Fruit fly (Drosophila melanogaster): ENCODE results near the gene hng3.
A peak's percentile ranks its signal among the peaks of the same experiment; 100 is the strongest.

Gene hng3

dm6 chr3L:727874-728273 is 27.4 kb downstream of the hng3 start (continued):
- TF ChIP-seq CG11762 (GFP tag; optimal IDR thresholded peaks at IDR 0.05; ENCODE audit: insufficient read depth) = peak; percentile 26
- peak; percentile 54 for TF ChIP-seq Blimp-1 (GFP tag; optimal IDR thresholded peaks at IDR 0.05)
- no peak for TF ChIP-seq Gug (GFP tag; IDR thresholded peaks at IDR 0.05)
- TF ChIP-seq cyc (GFP tag; optimal IDR thresholded peaks at IDR 0.05) = peak; percentile 91
- TF ChIP-seq CG8319 (GFP tag; optimal IDR thresholded peaks at IDR 0.05) = peak; percentile 29
- TF ChIP-seq CG6854 (GFP tag; optimal IDR thresholded peaks at IDR 0.05) = peak; percentile 76
- peak; percentile 92 for TF ChIP-seq Met (GFP tag; optimal IDR thresholded peaks at IDR 0.05)
- peak; percentile 71 for TF ChIP-seq acj6 (GFP tag; optimal IDR thresholded peaks at IDR 0.05)
- TF ChIP-seq Smox (GFP tag; optimal IDR thresholded peaks at IDR 0.05) = peak; percentile 86
- no peak for TF ChIP-seq CG15336 (GFP tag; IDR thresholded peaks at IDR 0.05)
- TF ChIP-seq CG8632 (GFP tag; optimal IDR thresholded peaks at IDR 0.05) = peak; percentile 31
- TF ChIP-seq CG4318 (GFP tag; optimal IDR thresholded peaks at IDR 0.05) = no peak
- peak; percentile 66; the same call in 2 of the 3 replicates for TF ChIP-seq CG6163 (GFP tag; IDR thresholded peaks at IDR 0.05)
- peak; percentile 91 for TF ChIP-seq Hr39 (GFP tag; optimal IDR thresholded peaks at IDR 0.05)
- TF ChIP-seq svp (GFP tag) = peak; percentile 94
- no peak for TF ChIP-seq fkh (GFP tag; optimal IDR thresholded peaks at IDR 0.05)

- peak; percentile 59 for TF ChIP-seq Sox102F (GFP tag; optimal IDR thresholded peaks at IDR 0.05)
- TF ChIP-seq CG3919 (GFP tag; optimal IDR thresholded peaks at IDR 0.05) = peak; percentile 20
- TF ChIP-seq CG6854 (GFP tag; optimal IDR thresholded peaks at IDR 0.05) = no peak
- peak; percentile 65 for TF ChIP-seq esn (GFP tag; optimal IDR thresholded peaks at IDR 0.05)
- no peak for TF ChIP-seq Hr38 (GFP tag; optimal IDR thresholded peaks at IDR 0.05)
- TF ChIP-seq CG6808 (GFP tag; optimal IDR thresholded peaks at IDR 0.05) = no peak
- peak; percentile 17; the same call in 1 of the 3 replicates for TF ChIP-seq CG6163 (GFP tag; IDR thresholded peaks at IDR 0.05)
- no peak for TF ChIP-seq CG15336 (GFP tag; IDR thresholded peaks at IDR 0.05)
- no peak for TF ChIP-seq CG16779 (tag; optimal IDR thresholded peaks at IDR 0.05)
- no peak for TF ChIP-seq CG32006 (GFP tag; optimal IDR thresholded peaks at IDR 0.05)
- TF ChIP-seq fkh (GFP tag; optimal IDR thresholded peaks at IDR 0.05) = no peak
- peak; percentile 23 for TF ChIP-seq Sox14 (GFP tag; optimal IDR thresholded peaks at IDR 0.05)
- TF ChIP-seq OdsH (GFP tag; optimal IDR thresholded peaks at IDR 0.05) = peak; percentile 23
- peak; percentile 93 for TF ChIP-seq svp (GFP tag)
- TF ChIP-seq CG6792 (GFP tag; optimal IDR thresholded peaks at IDR 0.05) = peak; percentile 16
- TF ChIP-seq Eip75B (GFP tag; optimal IDR thresholded peaks at IDR 0.05) = peak; percentile 28
- TF ChIP-seq CG6276 (GFP tag; optimal IDR thresholded peaks at IDR 0.05) = no peak
- peak; percentile 31 for TF ChIP-seq pdm3 (GFP tag; optimal IDR thresholded peaks at IDR 0.05)
- TF ChIP-seq Blimp-1 (GFP tag; optimal IDR thresholded peaks at IDR 0.05) = peak; percentile 44
- peak; percentile 26 for TF ChIP-seq CG8319 (GFP tag; optimal IDR thresholded peaks at IDR 0.05)
- TF ChIP-seq CG4318 (GFP tag; optimal IDR thresholded peaks at IDR 0.05) = no peak
- no peak for TF ChIP-seq Gug (GFP tag; IDR thresholded peaks at IDR 0.05)
- TF ChIP-seq CG11762 (GFP tag; optimal IDR thresholded peaks at IDR 0.05; ENCODE audit: insufficient read depth) = no peak
- peak; percentile 42 for TF ChIP-seq acj6 (GFP tag; optimal IDR thresholded peaks at IDR 0.05)
- peak; percentile 65 for TF ChIP-seq lz (GFP tag; optimal IDR thresholded peaks at IDR 0.05)
- TF ChIP-seq CG1621 (tag; optimal IDR thresholded peaks at IDR 0.05) = no peak
- TF ChIP-seq Hr39 (GFP tag; optimal IDR thresholded peaks at IDR 0.05) = peak; percentile 61
- TF ChIP-seq Smox (GFP tag; optimal IDR thresholded peaks at IDR 0.05) = peak; percentile 57
- no peak for TF ChIP-seq achi (GFP tag; optimal IDR thresholded peaks at IDR 0.05)
- no peak for TF ChIP-seq CG8119 (GFP tag; IDR thresholded peaks at IDR 0.05)
- no peak for TF ChIP-seq salr (GFP tag; optimal IDR thresholded peaks at IDR 0.05)
- no peak for TF ChIP-seq eg (GFP tag; IDR thresholded peaks at IDR 0.05)
- no peak for TF ChIP-seq Sox15 (GFP tag; optimal IDR thresholded peaks at IDR 0.05)
- TF ChIP-seq vri (GFP tag; optimal IDR thresholded peaks at IDR 0.05) = no peak
- TF ChIP-seq CG8632 (GFP tag; optimal IDR thresholded peaks at IDR 0.05) = peak; percentile 5
- peak; percentile 83 for TF ChIP-seq Eip78C (GFP tag)
- no peak for TF ChIP-seq fd85E (GFP tag; optimal IDR thresholded peaks at IDR 0.05)
- peak; percentile 11 for TF ChIP-seq CG34406 (GFP tag; optimal IDR thresholded peaks at IDR 0.05)
- TF ChIP-seq Hr4 (GFP tag; optimal IDR thresholded peaks at IDR 0.05) = no peak
- peak; percentile 53 for TF ChIP-seq CG31627 (GFP tag; optimal IDR thresholded peaks at IDR 0.05)
- no peak for TF ChIP-seq ss (GFP tag; optimal IDR thresholded peaks at IDR 0.05)
- TF ChIP-seq Ets21C (GFP tag; optimal IDR thresholded peaks at IDR 0.05) = peak; percentile 32
- no peak for TF ChIP-seq fd59A (GFP tag; optimal IDR thresholded peaks at IDR 0.05)
- TF ChIP-seq Met (GFP tag; optimal IDR thresholded peaks at IDR 0.05) = peak; percentile 60
- peak; percentile 48 for TF ChIP-seq cyc (GFP tag; optimal IDR thresholded peaks at IDR 0.05)
- TF ChIP-seq spab (GFP tag; optimal IDR thresholded peaks at IDR 0.05) = no peak
- peak; percentile 54 for TF ChIP-seq topi (GFP tag; optimal IDR thresholded peaks at IDR 0.05)
- peak; percentile 20 for TF ChIP-seq CG10631 (GFP tag; optimal IDR thresholded peaks at IDR 0.05)
These were observed 28.1 kb downstream of the hng3 start for dm6 chr3L:727190-727589.

Measured in whole organism, prepupa.